Fruit fly (Drosophila melanogaster): ENCODE measurements around the gene RhoGEF64C.

The RhoGEF64C gene

DNA sequence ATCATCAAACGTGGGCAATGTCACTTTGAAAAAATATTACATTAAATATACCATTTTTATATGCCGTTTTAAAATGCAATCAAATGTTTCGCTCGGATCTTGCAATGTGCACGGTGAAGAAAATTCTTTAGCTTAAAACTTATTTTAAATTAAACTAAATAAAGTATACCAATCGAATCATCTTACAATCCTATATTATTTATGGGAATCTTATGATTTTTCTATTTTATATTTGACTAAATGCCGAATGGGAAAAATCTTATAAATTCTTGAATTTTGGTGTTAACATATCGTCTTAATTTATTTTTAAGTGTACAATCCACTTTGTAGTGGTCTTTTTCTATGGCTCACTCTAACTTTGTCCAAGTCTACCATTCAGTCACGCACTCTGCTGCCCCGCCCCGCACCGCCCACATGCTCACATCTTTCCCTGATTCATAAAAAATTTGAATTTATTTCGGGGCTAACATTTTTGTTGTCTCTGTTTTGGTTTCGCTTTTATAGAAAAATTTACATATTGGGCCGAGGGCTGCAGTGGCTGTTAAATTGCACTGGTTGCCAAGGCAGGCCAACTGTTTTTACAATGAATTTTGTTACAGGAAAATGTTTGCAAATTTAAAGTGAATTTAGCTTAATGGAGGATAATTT lies 28.1 kb downstream of the RhoGEF64C start (continued):
- no peak for TF ChIP-seq ro (GFP tag; IDR thresholded peaks at IDR 0.05)
- peak; percentile 21; the same call in 1 of the 2 replicates for TF ChIP-seq ap (GFP tag; IDR thresholded peaks at IDR 0.05)
- TF ChIP-seq CG6813 (GFP tag; optimal IDR thresholded peaks at IDR 0.05) = no peak
- TF ChIP-seq CG14050 (GFP tag; IDR thresholded peaks at IDR 0.05) = peak; percentile 25; the same call in 1 of the 3 replicates
- no peak for TF ChIP-seq HLH54F (GFP tag; optimal IDR thresholded peaks at IDR 0.05)
- no peak for TF ChIP-seq Side (GFP tag; optimal IDR thresholded peaks at IDR 0.05)
- TF ChIP-seq crol (GFP tag; IDR thresholded peaks at IDR 0.05) = peak; percentile 35; the same call in 1 of the 2 replicates
- no peak for TF ChIP-seq wdn (GFP tag; IDR thresholded peaks at IDR 0.05)
- TF ChIP-seq CG17186 (GFP tag; optimal IDR thresholded peaks at IDR 0.05) = no peak
- TF ChIP-seq CG10321 (GFP tag; IDR thresholded peaks at IDR 0.05) = no peak
- no peak for TF ChIP-seq vnd (GFP tag; IDR thresholded peaks at IDR 0.05; ENCODE audit: partially characterized antibody)
- TF ChIP-seq luna (GFP tag; optimal IDR thresholded peaks at IDR 0.05) = no peak
- no peak for TF ChIP-seq CG31365 (tag; optimal IDR thresholded peaks at IDR 0.05)
- TF ChIP-seq CG10431 (GFP tag; optimal IDR thresholded peaks at IDR 0.05) = no peak
- TF ChIP-seq CG8478 (optimal IDR thresholded peaks at IDR 0.05) = no peak
- no peak for TF ChIP-seq her (GFP tag; optimal IDR thresholded peaks at IDR 0.05)
- no peak for TF ChIP-seq CG1603 (tag; optimal IDR thresholded peaks at IDR 0.05)
- TF ChIP-seq salm (tag; optimal IDR thresholded peaks at IDR 0.05) = peak; percentile 31
- TF ChIP-seq CG18011 (GFP tag; optimal IDR thresholded peaks at IDR 0.05) = no peak
- no peak for TF ChIP-seq CG8089 (GFP tag; optimal IDR thresholded peaks at IDR 0.05)
- no peak for TF ChIP-seq Bteb2 (GFP tag; optimal IDR thresholded peaks at IDR 0.05)
- no peak for TF ChIP-seq da (GFP tag; optimal IDR thresholded peaks at IDR 0.05)
- no peak for TF ChIP-seq CG32532 (GFP tag; IDR thresholded peaks at IDR 0.05)
- TF ChIP-seq pzg (GFP tag; optimal IDR thresholded peaks at IDR 0.05) = no peak
- no peak for TF ChIP-seq CG12769 (tag; optimal IDR thresholded peaks at IDR 0.05)
- TF ChIP-seq CG13296 (GFP tag; optimal IDR thresholded peaks at IDR 0.05) = no peak
- peak; percentile 29; the same call in 1 of the 2 replicates for TF ChIP-seq E2f2 (GFP tag; IDR thresholded peaks at IDR 0.05)
- TF ChIP-seq caup (GFP tag; optimal IDR thresholded peaks at IDR 0.05; ENCODE audit: severe bottlenecking) = no peak
- no peak for TF ChIP-seq slbo (GFP tag; IDR thresholded peaks at IDR 0.05)
- TF ChIP-seq lab (GFP tag; optimal IDR thresholded peaks at IDR 0.05) = peak; percentile 50
- peak; percentile 76 for TF ChIP-seq Sox102F (GFP tag; optimal IDR thresholded peaks at IDR 0.05)
- TF ChIP-seq Lpt (GFP tag; optimal IDR thresholded peaks at IDR 0.05) = no peak
- no peak for TF ChIP-seq CG12299 (tag; optimal IDR thresholded peaks at IDR 0.05)
- no peak for TF ChIP-seq Hey (tag; optimal IDR thresholded peaks at IDR 0.05)
- no peak for TF ChIP-seq klu (GFP tag; IDR thresholded peaks at IDR 0.05)
- no peak for TF ChIP-seq CG33557 (GFP tag; optimal IDR thresholded peaks at IDR 0.05)
- peak; percentile 32; the same call in 1 of the 2 replicates for TF ChIP-seq CG10366 (GFP tag; IDR thresholded peaks at IDR 0.05)
- TF ChIP-seq CG18262 (tag; optimal IDR thresholded peaks at IDR 0.05) = peak; percentile 42
- no peak for TF ChIP-seq otp (GFP tag; IDR thresholded peaks at IDR 0.05)
- TF ChIP-seq ftz-f1 (GFP tag; optimal IDR thresholded peaks at IDR 0.05) = no peak
- no peak for TF ChIP-seq CG4617 (GFP tag; optimal IDR thresholded peaks at IDR 0.05; ENCODE audit: borderline replicate concordance)
- TF ChIP-seq grau (tag; optimal IDR thresholded peaks at IDR 0.05) = peak; percentile 46
- no peak for TF ChIP-seq Meics (GFP tag; optimal IDR thresholded peaks at IDR 0.05)
- no peak for TF ChIP-seq CG2120 (GFP tag; optimal IDR thresholded peaks at IDR 0.05)
- TF ChIP-seq bab2 (GFP tag; optimal IDR thresholded peaks at IDR 0.05) = peak; percentile 11
- peak; percentile 41 for TF ChIP-seq sqz (GFP tag; optimal IDR thresholded peaks at IDR 0.05)
- peak; percentile 48 for TF ChIP-seq run (tag; optimal IDR thresholded peaks at IDR 0.05)
- no peak for TF ChIP-seq Rfx (GFP tag; IDR thresholded peaks at IDR 0.05)
- TF ChIP-seq dimm (GFP tag; IDR thresholded peaks at IDR 0.05) = no peak
- TF ChIP-seq CG32772 (GFP tag; IDR thresholded peaks at IDR 0.05) = peak; percentile 40; the same call in 1 of the 2 replicates
- TF ChIP-seq Rx (GFP tag; IDR thresholded peaks at IDR 0.05) = no peak
